Fruit fly (Drosophila melanogaster) whole organism, prepupa: ENCODE measurements around the gene CG43450.

ENCODE experiments used
- Blimp-1 ChIP-seq: fragments of 200-800 bp; sonication (Bioruptor generic); optimal IDR thresholded peaks from 3 replicates; lab custom pipeline; 2017; ENCODE audit warnings: missing biosample characterization, missing genetic modification characterization, mild to moderate bottlenecking, moderate library complexity, missing genetic modification reagents
- CG10631 ChIP-seq: fragments of 200-800 bp; sonication (Bioruptor generic); optimal IDR thresholded peaks from 2 replicates; lab custom pipeline; 2016; ENCODE audit warnings: missing biosample characterization, missing genetic modification characterization
- CG11294 ChIP-seq: fragments of 200-800 bp; sonication (Bioruptor generic); IDR thresholded peaks from 2 replicates; pipeline ENCODE4 v1.3.6; 2022; ENCODE audit warnings: missing biosample characterization, missing genetic modification characterization
- CG11762 ChIP-seq: fragments of 200-800 bp; sonication (Bioruptor generic); optimal IDR thresholded peaks from 3 replicates; lab custom pipeline; 2016; ENCODE audit warnings: missing biosample characterization, missing genetic modification characterization; ENCODE audit not compliant: insufficient read depth
- CG11902 ChIP-seq: fragments of 200-800 bp; sonication (Bioruptor generic); optimal IDR thresholded peaks from 3 replicates; lab custom pipeline; 2016; ENCODE audit warnings: missing biosample characterization, missing genetic modification characterization
- CG15336 ChIP-seq: fragments of 200-800 bp; sonication (Bioruptor generic); IDR thresholded peaks from 2 replicates; pipeline ENCODE4 v1.3.6; 2022; ENCODE audit warnings: missing biosample characterization, missing genetic modification characterization
- CG1621 ChIP-seq: fragments of 200-800 bp; sonication (Bioruptor generic); optimal IDR thresholded peaks from 3 replicates; lab custom pipeline; 2018; ENCODE audit warnings: missing biosample characterization, mild to moderate bottlenecking, missing genetic modification characterization
- CG16779 ChIP-seq: fragments of 200-800 bp; sonication (Bioruptor generic); optimal IDR thresholded peaks from 3 replicates; lab custom pipeline; 2017; ENCODE audit warnings: missing biosample characterization, mild to moderate bottlenecking, missing genetic modification characterization
- CG3032 ChIP-seq: fragments of 200-800 bp; optimal IDR thresholded peaks from 2 replicates; lab custom pipeline; 2019; ENCODE audit warnings: missing biosample characterization, mild to moderate bottlenecking, missing genetic modification characterization, moderate library complexity
- CG32006 ChIP-seq: fragments of 200-800 bp; sonication (Bioruptor generic); optimal IDR thresholded peaks from 3 replicates; lab custom pipeline; 2017; ENCODE audit warnings: missing biosample characterization, mild to moderate bottlenecking, missing genetic modification characterization
- CG34406 ChIP-seq: fragments of 200-800 bp; sonication (Bioruptor generic); optimal IDR thresholded peaks from 3 replicates; lab custom pipeline; 2016; ENCODE audit warnings: missing biosample characterization, missing genetic modification characterization
- CG3919 ChIP-seq: fragments of 200-800 bp; sonication (Bioruptor generic); optimal IDR thresholded peaks from 3 replicates; lab custom pipeline; 2016; ENCODE audit warnings: missing biosample characterization, missing genetic modification characterization
- CG6276 ChIP-seq: fragments of 200-800 bp; sonication (Bioruptor generic); optimal IDR thresholded peaks from 2 replicates; lab custom pipeline; 2017; ENCODE audit warnings: missing biosample characterization, mild to moderate bottlenecking, missing genetic modification characterization
- CG6808 ChIP-seq: fragments of 200-800 bp; sonication (Bioruptor generic); optimal IDR thresholded peaks from 3 replicates; lab custom pipeline; 2017; ENCODE audit warnings: missing biosample characterization, missing genetic modification characterization, mild to moderate bottlenecking, moderate library complexity, missing genetic modification reagents
- CG6854 ChIP-seq: fragments of 200-800 bp; sonication (Bioruptor generic); optimal IDR thresholded peaks from 2 replicates; lab custom pipeline; 2017; ENCODE audit warnings: missing biosample characterization, mild to moderate bottlenecking, missing genetic modification characterization
- CG7368 ChIP-seq: fragments of 200-800 bp; sonication (Bioruptor generic); optimal IDR thresholded peaks from 3 replicates; lab custom pipeline; 2016; ENCODE audit warnings: missing biosample characterization, missing genetic modification characterization
- CG8119 ChIP-seq: fragments of 200-800 bp; sonication (Bioruptor generic); IDR thresholded peaks from 3 replicates; pipeline ENCODE4 v1.3.6; 2022; ENCODE audit warnings: missing biosample characterization, missing genetic modification characterization
- CG8319 ChIP-seq: fragments of 200-800 bp; sonication (Bioruptor generic); optimal IDR thresholded peaks from 3 replicates; lab custom pipeline; 2016; ENCODE audit warnings: missing biosample characterization, missing genetic modification characterization
- CG8632 ChIP-seq: fragments of 200-800 bp; sonication (Bioruptor generic); optimal IDR thresholded peaks from 3 replicates; lab custom pipeline; 2016; ENCODE audit warnings: missing biosample characterization, missing genetic modification characterization
- Eip75B ChIP-seq: fragments of 200-800 bp; sonication (Bioruptor generic); optimal IDR thresholded peaks from 3 replicates; lab custom pipeline; 2016; ENCODE audit warnings: missing biosample characterization, missing genetic modification characterization
- Eip78C ChIP-seq: fragments of 200-800 bp; sonication (Bioruptor generic); peaks from one replicate; lab custom pipeline; 2016; ENCODE audit warnings: missing biosample characterization, missing genetic modification characterization
- Eip93F ChIP-seq: fragments of 200-800 bp; sonication (Bioruptor generic); optimal IDR thresholded peaks from 2 replicates; lab custom pipeline; 2016; ENCODE audit warnings: missing biosample characterization, mild to moderate bottlenecking, missing genetic modification characterization
- Ets21C ChIP-seq: fragments of 200-800 bp; sonication (Bioruptor generic); optimal IDR thresholded peaks from 3 replicates; lab custom pipeline; 2016; ENCODE audit warnings: missing biosample characterization, missing genetic modification characterization
- Ets96B ChIP-seq: fragments of 200-800 bp; optimal IDR thresholded peaks from 2 replicates; lab custom pipeline; 2019; ENCODE audit warnings: missing biosample characterization, mild to moderate bottlenecking, missing genetic modification characterization, moderate library complexity
- Gug ChIP-seq: fragments of 200-800 bp; sonication (Bioruptor generic); IDR thresholded peaks from 2 replicates; pipeline ENCODE4 v1.3.6; 2022; ENCODE audit warnings: missing biosample characterization, missing genetic modification characterization
- Hr38 ChIP-seq: sonication (Bioruptor generic); optimal IDR thresholded peaks from 2 replicates; lab custom pipeline; 2016; ENCODE audit warnings: missing biosample characterization, missing genetic modification characterization
- Hr4 ChIP-seq: fragments of 200-800 bp; sonication (Bioruptor generic); optimal IDR thresholded peaks from 3 replicates; lab custom pipeline; 2016; ENCODE audit warnings: missing biosample characterization, missing genetic modification characterization
- Lpt ChIP-seq: fragments of 200-800 bp; sonication (Bioruptor generic); optimal IDR thresholded peaks from 3 replicates; lab custom pipeline; 2016; ENCODE audit warnings: missing biosample characterization, missing genetic modification characterization
- Met ChIP-seq: fragments of 200-800 bp; sonication (Bioruptor generic); optimal IDR thresholded peaks from 3 replicates; lab custom pipeline; 2016; ENCODE audit warnings: missing biosample characterization, missing genetic modification characterization
- Smox ChIP-seq: fragments of 200-800 bp; sonication (Bioruptor generic); optimal IDR thresholded peaks from 3 replicates; lab custom pipeline; 2016; ENCODE audit warnings: missing biosample characterization, missing genetic modification characterization
- Sox102F ChIP-seq: fragments of 200-800 bp; sonication (Bioruptor generic); optimal IDR thresholded peaks from 2 replicates; lab custom pipeline; 2016; ENCODE audit warnings: missing biosample characterization, mild to moderate bottlenecking, missing genetic modification characterization
- Sox14 ChIP-seq: fragments of 200-800 bp; sonication (Bioruptor generic); optimal IDR thresholded peaks from 3 replicates; lab custom pipeline; 2016; ENCODE audit warnings: missing biosample characterization, missing genetic modification characterization
- Sox15 ChIP-seq: fragments of 200-800 bp; sonication (Bioruptor generic); optimal IDR thresholded peaks from 3 replicates; lab custom pipeline; 2016; ENCODE audit warnings: missing biosample characterization, missing genetic modification characterization
- achi ChIP-seq: fragments of 200-800 bp; sonication (Bioruptor generic); optimal IDR thresholded peaks from 3 replicates; lab custom pipeline; 2016; ENCODE audit warnings: missing biosample characterization, missing genetic modification characterization
- dac ChIP-seq: fragments of 200-800 bp; sonication (Bioruptor generic); optimal IDR thresholded peaks from 2 replicates; lab custom pipeline; 2017; ENCODE audit warnings: missing biosample characterization, mild to moderate bottlenecking, missing genetic modification characterization
- dsx ChIP-seq: fragments of 200-800 bp; optimal IDR thresholded peaks from 3 replicates; lab custom pipeline; 2019; ENCODE audit warnings: missing biosample characterization, mild to moderate bottlenecking, missing genetic modification characterization, moderate library complexity; ENCODE audit not compliant: poor library complexity, severe bottlenecking
- eg ChIP-seq: fragments of 200-800 bp; sonication (Bioruptor generic); IDR thresholded peaks from 3 replicates; pipeline ENCODE4 v1.3.6; 2022; ENCODE audit warnings: missing biosample characterization, missing genetic modification characterization
- fd59A ChIP-seq: fragments of 200-800 bp; sonication (Bioruptor generic); optimal IDR thresholded peaks from 2 replicates; lab custom pipeline; 2017; ENCODE audit warnings: missing biosample characterization, mild to moderate bottlenecking, missing genetic modification characterization, missing genetic modification reagents
- lz ChIP-seq: fragments of 200-800 bp; sonication (Bioruptor generic); optimal IDR thresholded peaks from 3 replicates; lab custom pipeline; 2016; ENCODE audit warnings: missing biosample characterization, missing genetic modification characterization
- salr ChIP-seq, 2 experiments: fragments of 200-800 bp; sonication (Bioruptor generic); optimal IDR thresholded peaks; 3 replicates each; lab custom pipeline; 2016 to 2018; ENCODE audit warnings: missing biosample characterization in 2 of 2, missing genetic modification characterization in 2 of 2, mild to moderate bottlenecking in 1 of 2
- spab ChIP-seq: fragments of 200-800 bp; sonication (Bioruptor generic); optimal IDR thresholded peaks from 2 replicates; lab custom pipeline; 2017; ENCODE audit warnings: missing biosample characterization, mild to moderate bottlenecking, missing genetic modification characterization, missing genetic modification reagents
- svp ChIP-seq: fragments of 200-800 bp; sonication (Bioruptor generic); peaks from one replicate; lab custom pipeline; 2016; ENCODE audit warnings: missing biosample characterization, missing genetic modification characterization

The CG43450 gene

DNA sequence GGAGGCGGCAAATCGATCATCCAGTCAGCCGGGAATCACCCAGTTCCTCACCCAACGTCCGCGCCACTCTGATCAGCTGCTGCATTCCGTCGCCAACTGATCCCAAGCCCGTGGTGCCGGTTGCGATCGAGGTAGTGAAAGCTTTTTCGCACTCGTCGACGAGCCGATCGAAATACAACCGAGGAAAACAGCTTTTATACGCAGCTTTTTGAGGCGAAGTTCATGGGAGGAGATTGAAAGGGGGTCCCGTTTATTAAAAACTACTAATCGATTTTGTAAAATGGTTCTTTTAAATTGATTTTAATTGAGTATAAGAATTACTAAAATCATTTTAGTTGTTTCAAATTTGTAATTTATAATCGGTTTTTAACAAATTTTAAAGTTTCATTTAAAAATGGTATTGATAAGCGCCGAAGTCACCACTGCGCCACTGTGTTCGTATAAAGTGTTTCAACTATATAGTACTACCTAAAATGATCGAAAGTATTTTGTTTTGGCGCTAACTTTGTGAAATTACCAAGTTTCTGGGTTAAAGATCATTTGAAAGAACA, 26.3 kb downstream of the CG43450 start, which contains the start of gene CG4860 (continued):
- TF ChIP-seq CG8632 (GFP tag; lab: Kevin White, UChicago) (peak; percentile 78), Blimp-1 (GFP tag; lab: Kevin White, UChicago) (peak; percentile 51), eg (GFP tag; lab: Robert Waterston, UW) (peak; percentile 94), Eip93F (peak; percentile 77), Smox (GFP tag; lab: Kevin White, UChicago) (peak; percentile 87), CG32006 (peak; percentile 86), Sox102F (peak; percentile 82), Ets21C (GFP tag; lab: Kevin White, UChicago) (peak; percentile 83), Sox15 (peak; percentile 59), Ets96B (tag; lab: Kevin White, UChicago) (peak; percentile 78), CG10631 (GFP tag; lab: Kevin White, UChicago) (peak; percentile 84), CG7368 (peak; percentile 87), CG11762 (GFP tag; lab: Kevin White, UChicago) (peak; percentile 77), Gug (GFP tag; lab: Robert Waterston, UW) (peak; percentile 82), CG3919 (GFP tag; lab: Kevin White, UChicago) (peak; percentile 90), CG8119 (GFP tag; lab: Robert Waterston, UW) (peak; percentile 91), CG6808 (peak; percentile 70), lz (peak; percentile 92), Sox14 (GFP tag; lab: Kevin White, UChicago) (peak; percentile 88), CG6854 (GFP tag; lab: Kevin White, UChicago) (peak; percentile 41), CG1621 (tag; lab: Kevin White, UChicago) (peak; percentile 69), dsx (GFP tag; lab: Kevin White, UChicago) (no peak), spab (GFP tag; lab: Kevin White, UChicago) (no peak), Hr38 (GFP tag; lab: Kevin White, UChicago) (peak; percentile 36), Hr4 (peak; percentile 92), dac (GFP tag; lab: Kevin White, UChicago) (peak; percentile 67), CG11902 (peak; percentile 67), Lpt (GFP tag; lab: Kevin White, UChicago) (peak; percentile 82), fd59A (GFP tag; lab: Kevin White, UChicago) (peak; percentile 63), salr (GFP tag; optimal IDR thresholded peaks at IDR 0.05; lab: Kevin White, UChicago) (peak; percentile 38 to 82), Eip78C (peak; percentile 97), Met (GFP tag; lab: Kevin White, UChicago) (peak; percentile 90), CG6276 (peak; percentile 84), CG34406 (GFP tag; lab: Kevin White, UChicago) (peak; percentile 84), svp (GFP tag; lab: Kevin White, UChicago) (peak; percentile 93)

DNA sequence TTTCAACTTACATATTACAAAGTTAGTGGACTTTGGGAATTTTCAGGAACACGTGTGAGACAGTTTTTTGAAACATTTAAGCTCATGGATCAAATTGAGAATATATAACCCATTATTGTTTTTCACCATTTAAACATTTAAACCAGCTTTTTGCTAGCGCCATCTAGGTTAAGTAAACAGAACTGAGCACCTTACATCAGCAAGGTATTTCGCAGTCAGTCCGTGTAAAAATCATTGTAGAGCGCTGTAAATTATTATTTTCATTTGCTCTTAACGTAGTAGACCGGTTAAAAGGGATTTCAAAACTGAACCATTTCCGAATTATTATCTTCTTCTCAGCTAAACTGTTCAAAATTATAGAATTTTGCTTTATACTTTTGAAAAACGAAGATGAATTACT, 27.0 kb downstream of the CG43450 start, which contains the start of gene Rsbp15:
Gene Rsbp15 (plus strand): TSS at position 295 of the 400 bp plus-strand sequence.
- TF ChIP-seq CG11294 (GFP tag; lab: Robert Waterston, UW), result no peak
- TF ChIP-seq achi, result no peak
- no peak for TF ChIP-seq CG16779 (tag; lab: Kevin White, UChicago)
- TF ChIP-seq CG8319, result no peak
- no peak for TF ChIP-seq CG15336 (GFP tag; lab: Robert Waterston, UW)
- no peak for TF ChIP-seq CG3032
- no peak for TF ChIP-seq Eip75B (GFP tag; lab: Kevin White, UChicago)
- TF ChIP-seq, all 60 proteins: peak for 0
